Fruit fly (Drosophila melanogaster): ENCODE data around the gene Hmgcr.

Gene Hmgcr

DNA sequence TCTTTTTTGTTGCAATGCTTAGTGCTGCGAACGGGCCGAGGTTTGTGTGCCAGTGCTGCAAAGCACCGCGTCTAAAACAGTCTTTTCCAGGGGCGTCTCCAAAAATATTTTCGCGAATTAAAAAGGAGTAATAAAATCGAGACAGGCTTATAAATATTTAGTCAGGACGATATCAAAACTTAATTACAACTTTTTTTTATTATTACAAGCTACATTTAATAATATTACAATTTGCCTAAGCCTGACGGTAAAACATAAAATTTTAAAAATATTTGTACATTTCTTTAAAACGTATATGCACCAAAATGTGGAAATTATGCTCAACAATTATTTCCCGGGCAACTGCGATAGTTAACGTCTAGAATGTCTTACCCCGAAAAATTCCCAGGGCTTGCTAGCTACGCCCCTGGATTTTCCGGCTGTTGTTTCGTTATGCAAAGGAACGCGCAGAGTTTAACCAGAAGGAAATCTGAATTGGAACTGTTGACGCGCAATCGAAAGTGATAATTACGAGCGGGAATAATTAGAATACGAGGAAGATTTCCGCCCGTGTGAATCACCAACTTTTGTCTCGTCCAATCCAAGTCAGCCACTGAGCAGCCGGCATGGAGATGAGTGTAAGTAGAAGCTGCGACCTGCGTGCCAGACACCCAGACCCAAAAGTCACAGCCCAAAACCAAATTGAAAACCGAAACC is 24.9 kb downstream of the Hmgcr start, which contains the start of the genes PTPMT1 and Hrd3 (continued):
- TF ChIP-seq CG15336 (GFP tag; IDR thresholded peaks at IDR 0.05) = peak; percentile 97
- TF ChIP-seq achi (GFP tag; optimal IDR thresholded peaks at IDR 0.05) = peak; percentile 98
- TF ChIP-seq Lpt (GFP tag; optimal IDR thresholded peaks at IDR 0.05) = peak; percentile 98
- peak; percentile 100 for TF ChIP-seq CG32006 (GFP tag; optimal IDR thresholded peaks at IDR 0.05)
- peak; percentile 98 for TF ChIP-seq CG11902 (GFP tag; optimal IDR thresholded peaks at IDR 0.05)
- TF ChIP-seq Blimp-1 (GFP tag; optimal IDR thresholded peaks at IDR 0.05) = peak; percentile 94
- TF ChIP-seq dac (GFP tag; optimal IDR thresholded peaks at IDR 0.05) = peak; percentile 99
- peak; percentile 96 for TF ChIP-seq Gug (GFP tag; IDR thresholded peaks at IDR 0.05)
- peak; percentile 98 for TF ChIP-seq CG8319 (GFP tag; optimal IDR thresholded peaks at IDR 0.05)

DNA sequence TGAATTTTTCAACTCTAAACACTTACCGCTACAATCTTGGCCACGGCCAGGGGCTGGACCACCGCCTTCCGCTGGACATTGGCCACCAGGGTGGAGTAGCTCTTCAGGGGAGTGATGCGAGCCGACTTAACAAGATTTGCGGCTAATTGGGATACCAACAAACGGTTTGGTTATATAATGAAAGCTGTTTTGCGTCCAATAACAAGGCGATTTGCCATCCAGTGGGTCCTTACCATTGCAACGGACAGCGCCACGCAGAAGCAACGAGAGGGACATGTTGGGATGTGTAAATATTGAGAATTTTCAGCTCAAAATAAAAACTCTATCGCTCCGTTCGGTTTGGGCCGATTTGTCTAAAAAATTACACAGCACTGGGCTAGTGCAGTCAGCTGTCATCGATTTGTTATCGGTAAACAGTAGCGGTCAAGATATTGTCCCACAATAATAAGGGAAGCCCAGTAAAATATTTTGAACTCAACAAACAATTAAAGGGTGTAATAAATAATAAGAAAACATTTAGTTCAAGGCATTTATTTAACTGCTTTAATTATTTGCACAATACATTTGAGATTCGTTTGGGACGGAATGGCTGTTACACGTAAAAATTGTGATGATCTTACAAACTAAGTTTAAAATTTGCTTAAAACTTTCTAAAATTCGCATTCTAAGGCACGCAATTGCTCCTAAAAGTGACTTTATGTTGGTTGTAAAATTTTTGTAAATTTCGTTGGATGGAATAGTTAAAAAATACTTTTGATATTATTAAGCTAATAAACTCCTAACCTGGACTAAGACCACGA is 27.3 kb downstream of the Hmgcr start, which contains the start of gene SdhD:
SdhD (minus strand) TSS at position 382 of the 800 bp plus-strand sequence.
- TF ChIP-seq CG7368 (GFP tag; optimal IDR thresholded peaks at IDR 0.05) (peak; percentile 9), Sox102F (GFP tag; optimal IDR thresholded peaks at IDR 0.05) (peak; percentile 14), salr (GFP tag; optimal IDR thresholded peaks at IDR 0.05) (no peak), CG32006 (GFP tag; optimal IDR thresholded peaks at IDR 0.05) (no peak), fd59A (GFP tag; optimal IDR thresholded peaks at IDR 0.05) (no peak), Hr4 (GFP tag; optimal IDR thresholded peaks at IDR 0.05) (peak; percentile 28), CG10669 (GFP tag; optimal IDR thresholded peaks at IDR 0.05) (peak; percentile 7), CG11902 (GFP tag; optimal IDR thresholded peaks at IDR 0.05) (no peak), lz (GFP tag; optimal IDR thresholded peaks at IDR 0.05) (peak; percentile 24), esn (GFP tag; optimal IDR thresholded peaks at IDR 0.05) (peak; percentile 37), CG6792 (GFP tag; optimal IDR thresholded peaks at IDR 0.05) (no peak), CG31627 (GFP tag; optimal IDR thresholded peaks at IDR 0.05) (peak; percentile 12), spab (GFP tag; optimal IDR thresholded peaks at IDR 0.05) (no peak), vri (GFP tag; optimal IDR thresholded peaks at IDR 0.05) (peak; percentile 47), CG6276 (GFP tag; optimal IDR thresholded peaks at IDR 0.05) (no peak), pdm3 (GFP tag; optimal IDR thresholded peaks at IDR 0.05) (peak; percentile 31), fd85E (GFP tag; optimal IDR thresholded peaks at IDR 0.05) (no peak), achi (GFP tag; optimal IDR thresholded peaks at IDR 0.05) (peak; percentile 23), CG3919 (GFP tag; optimal IDR thresholded peaks at IDR 0.05) (peak; percentile 47), Eip78C (GFP tag) (peak; percentile 75), CG4318 (GFP tag; optimal IDR thresholded peaks at IDR 0.05) (no peak), CG8119 (GFP tag; IDR thresholded peaks at IDR 0.05) (no peak), CG8319 (GFP tag; optimal IDR thresholded peaks at IDR 0.05) (no peak), Sox14 (GFP tag; optimal IDR thresholded peaks at IDR 0.05) (peak; percentile 10), Sox15 (GFP tag; optimal IDR thresholded peaks at IDR 0.05) (no peak), CG34406 (GFP tag; optimal IDR thresholded peaks at IDR 0.05) (no peak), acj6 (GFP tag; optimal IDR thresholded peaks at IDR 0.05) (no peak), topi (GFP tag; optimal IDR thresholded peaks at IDR 0.05) (peak; percentile 9), CG6163 (GFP tag; IDR thresholded peaks at IDR 0.05) (0 out of 3 replicates have a peak, but pooled peaks have one; percentile 17), CG8632 (GFP tag; optimal IDR thresholded peaks at IDR 0.05) (peak; percentile 2), CG6808 (GFP tag; optimal IDR thresholded peaks at IDR 0.05) (no peak), dsx (GFP tag; optimal IDR thresholded peaks at IDR 0.05; ENCODE audit: poor library complexity, severe bottlenecking) (no peak), Met (GFP tag; optimal IDR thresholded peaks at IDR 0.05) (peak; percentile 51), cyc (GFP tag; optimal IDR thresholded peaks at IDR 0.05) (no peak), eg (GFP tag; IDR thresholded peaks at IDR 0.05) (no peak), svp (GFP tag) (peak; percentile 59), Smox (GFP tag; optimal IDR thresholded peaks at IDR 0.05) (peak; percentile 20)
